Worm (Caenorhabditis elegans): ENCODE data around the gene nhr-50.
"Not testable (repeated sequence)": the region's sequence is repeated elsewhere in the genome, so short reads cannot be mapped to it uniquely, and the experiment has no call there.

nhr-50 gene

DNA sequence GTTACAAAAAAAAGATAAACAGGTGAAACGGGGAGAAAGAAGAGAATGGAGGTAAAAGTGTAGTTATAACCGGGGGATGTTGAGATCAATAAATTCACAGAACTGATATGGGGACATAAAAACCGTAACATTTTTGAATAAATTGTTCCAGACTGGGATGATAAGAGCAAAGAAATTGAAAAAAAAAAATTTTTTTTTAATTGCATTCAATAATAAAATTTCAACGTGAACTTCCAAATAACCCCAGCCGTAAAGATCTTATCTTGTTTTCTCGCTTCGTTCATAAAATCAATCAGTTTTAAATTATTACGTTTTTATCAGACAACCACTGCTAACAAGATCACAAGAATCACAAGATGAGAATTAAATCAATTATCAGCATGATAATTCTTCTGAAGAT, 8.6 kb downstream of the nhr-50 start, which contains the start of gene C06C6.7:
TSS of gene C06C6.7 (plus strand) at position 301 of the 400 bp plus-strand sequence.
- not testable (repeated sequence) for TF ChIP-seq tra-4 (tag; optimal IDR thresholded peaks at IDR 0.05); aly-1 (tag; optimal IDR thresholded peaks at IDR 0.05); flt-1 (GFP tag; IDR thresholded peaks at IDR 0.05)

DNA sequence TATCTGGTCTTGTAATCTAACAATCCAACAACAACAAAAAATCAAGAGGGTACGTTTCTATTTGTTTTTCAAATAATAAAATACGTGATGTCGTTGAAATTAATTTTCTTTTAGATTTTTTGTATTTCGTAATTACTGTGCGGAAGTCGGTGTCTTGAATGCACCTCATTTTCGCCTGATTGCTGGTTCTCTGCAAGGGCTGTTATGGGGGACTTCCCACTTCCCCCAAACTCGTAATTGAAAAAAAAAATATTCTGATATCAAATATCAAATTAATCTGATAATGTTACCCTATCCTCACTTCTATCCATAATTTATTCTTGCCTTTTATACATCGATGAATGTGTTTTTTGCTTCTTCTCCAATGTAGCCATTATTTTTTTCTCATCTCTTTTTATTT, 12.4 kb downstream of the nhr-50 start, which contains the start of gene F36G9.15:
TSS of gene F36G9.15 (minus strand) at position 101 of the 400 bp plus-strand sequence.
- TF ChIP-seq hmbx-1 (tag; optimal IDR thresholded peaks at IDR 0.05) (no peak), tra-4 (tag; optimal IDR thresholded peaks at IDR 0.05) (no peak), sea-1 (GFP tag; conservative IDR thresholded peaks at IDR 0.05) (no peak), hnd-1 (tag; optimal IDR thresholded peaks at IDR 0.05) (no peak), ceh-13 (GFP tag; optimal IDR thresholded peaks at IDR 0.05) (no peak), flt-1 (GFP tag; IDR thresholded peaks at IDR 0.05) (no peak), scrt-1 (GFP tag; IDR thresholded peaks at IDR 0.05) (no peak), B0310.2 (tag; optimal IDR thresholded peaks at IDR 0.05) (no peak), pes-1 (GFP tag; IDR thresholded peaks at IDR 0.05) (no peak), tbx-11 (GFP tag; IDR thresholded peaks at IDR 0.05) (no peak), aly-1 (tag; optimal IDR thresholded peaks at IDR 0.05) (no peak), hmg-4 (GFP tag; optimal IDR thresholded peaks at IDR 0.05) (no peak), tbx-37 (GFP tag; conservative IDR thresholded peaks at IDR 0.05) (no peak), ets-7 (tag; optimal IDR thresholded peaks at IDR 0.05) (no peak), ama-1 (optimal IDR thresholded peaks at IDR 0.05) (no peak), F13C5.2 (tag; optimal IDR thresholded peaks at IDR 0.05) (no peak), ceh-36 (tag; optimal IDR thresholded peaks at IDR 0.05) (no peak)

DNA sequence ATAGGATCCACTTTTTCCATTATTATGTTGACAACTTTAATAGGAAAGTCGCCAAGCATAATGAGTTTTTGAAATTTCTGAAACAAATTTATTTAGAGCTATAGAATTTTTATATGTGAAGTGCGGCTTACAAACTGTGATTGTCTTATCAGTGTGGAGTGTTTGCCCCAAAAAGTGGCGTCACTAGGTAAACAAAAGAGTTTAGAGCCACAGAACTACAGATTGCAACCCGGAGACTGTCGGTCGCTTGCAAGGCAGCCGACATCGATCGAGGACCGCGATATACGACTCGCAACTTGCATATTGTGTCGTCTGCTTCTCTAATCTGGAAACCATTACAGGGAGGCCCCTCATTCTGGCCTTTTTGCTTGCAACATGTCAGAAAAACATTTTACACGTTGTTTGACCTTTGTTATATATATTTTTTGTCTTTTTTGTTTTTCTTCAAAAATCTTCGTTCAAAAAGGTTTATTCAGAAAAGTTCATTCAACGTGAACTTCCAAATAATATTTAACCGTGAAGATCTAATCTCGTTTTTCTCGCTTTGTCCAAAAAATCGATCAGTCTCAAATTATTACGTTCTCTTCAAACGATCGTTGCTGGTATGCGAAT, 17.6 kb downstream of the nhr-50 start, which contains the start of the genes fbxa-99 and F36G9.13:
TSS of gene fbxa-99 (minus strand) at position 122 of the 612 bp plus-strand sequence.
TSS of gene F36G9.13 (plus strand) at position 562 of the 612 bp plus-strand sequence.
- TF ChIP-seq tbx-11 (GFP tag; IDR thresholded peaks at IDR 0.05) (no peak), F13C5.2 (tag; optimal IDR thresholded peaks at IDR 0.05) (no peak), ama-1 (optimal IDR thresholded peaks at IDR 0.05) (no peak), pes-1 (GFP tag; IDR thresholded peaks at IDR 0.05) (no peak), ceh-13 (GFP tag; optimal IDR thresholded peaks at IDR 0.05) (no peak), B0310.2 (tag; optimal IDR thresholded peaks at IDR 0.05) (no peak), sea-1 (GFP tag; conservative IDR thresholded peaks at IDR 0.05) (no peak), hnd-1 (tag; optimal IDR thresholded peaks at IDR 0.05) (no peak), ets-7 (tag; optimal IDR thresholded peaks at IDR 0.05) (no peak), hmbx-1 (tag; optimal IDR thresholded peaks at IDR 0.05) (no peak), tbx-37 (GFP tag; conservative IDR thresholded peaks at IDR 0.05) (no peak), flt-1 (GFP tag; IDR thresholded peaks at IDR 0.05) (no peak)

DNA sequence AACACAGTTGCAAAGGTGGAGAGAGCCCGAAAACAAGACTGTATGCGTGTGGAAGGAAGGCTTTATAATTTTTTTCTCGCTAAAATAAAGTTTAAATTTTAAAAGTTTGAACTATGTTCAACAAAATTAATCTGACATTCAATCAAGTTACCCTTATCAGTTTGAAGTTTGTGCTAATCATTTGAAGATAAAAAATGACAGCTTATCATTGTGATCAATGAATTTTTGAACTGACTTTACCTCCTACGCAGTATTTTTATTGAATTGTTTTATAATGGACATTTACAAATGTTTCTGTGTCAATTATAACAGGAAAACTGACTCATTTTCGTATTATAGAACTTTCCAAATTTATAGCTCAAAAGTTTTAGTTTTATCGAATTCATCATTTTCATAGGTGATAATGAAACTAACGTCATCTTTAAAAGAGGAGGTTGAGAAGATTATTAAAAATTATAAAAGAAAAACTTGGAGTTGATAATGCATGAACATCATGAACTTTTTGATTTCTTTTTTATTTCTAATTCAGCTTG, 22.1 kb downstream of the nhr-50 start, which contains the start of gene oac-20:
TSS of gene oac-20 (plus strand) at position 483 of the 533 bp plus-strand sequence.
- TF ChIP-seq hnd-1 (tag; optimal IDR thresholded peaks at IDR 0.05) (no peak), ama-1 (optimal IDR thresholded peaks at IDR 0.05) (no peak), B0310.2 (tag; optimal IDR thresholded peaks at IDR 0.05) (no peak), ets-7 (tag; optimal IDR thresholded peaks at IDR 0.05) (no peak), flt-1 (GFP tag; IDR thresholded peaks at IDR 0.05) (no peak), ceh-36 (tag; optimal IDR thresholded peaks at IDR 0.05) (no peak), hmbx-1 (tag; optimal IDR thresholded peaks at IDR 0.05) (no peak), scrt-1 (GFP tag; IDR thresholded peaks at IDR 0.05) (no peak), hmg-4 (GFP tag; optimal IDR thresholded peaks at IDR 0.05) (no peak), sea-1 (GFP tag; conservative IDR thresholded peaks at IDR 0.05) (no peak), tra-4 (tag; optimal IDR thresholded peaks at IDR 0.05) (no peak), pes-1 (GFP tag; IDR thresholded peaks at IDR 0.05) (no peak)

DNA sequence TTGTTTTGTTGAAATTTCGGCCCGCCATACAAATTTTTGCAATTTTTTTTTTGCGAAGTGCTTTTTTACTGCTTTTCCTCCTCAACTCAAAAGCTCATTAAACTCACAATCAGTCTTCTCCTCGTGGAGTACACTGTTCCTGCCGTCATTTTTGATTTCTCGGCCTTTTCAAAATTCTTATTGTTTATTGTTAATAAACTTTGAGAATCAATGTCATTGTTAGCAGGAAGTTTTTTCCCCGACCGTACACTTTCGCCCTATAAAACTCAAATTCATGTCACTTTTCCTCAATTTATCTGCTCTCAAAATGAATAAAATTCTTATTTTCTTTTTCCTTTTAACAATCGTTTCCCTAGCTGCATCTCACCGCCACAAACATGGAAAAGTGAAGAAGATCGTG, 24.6 kb downstream of the nhr-50 start, which contains the start of gene clec-232:
TSS of gene clec-232 (plus strand) at position 301 of the 400 bp plus-strand sequence.
- no peak for TF ChIP-seq ceh-36 (tag; optimal IDR thresholded peaks at IDR 0.05)
- TF ChIP-seq F13C5.2 (tag; optimal IDR thresholded peaks at IDR 0.05), result no peak
- no peak for TF ChIP-seq B0310.2 (tag; optimal IDR thresholded peaks at IDR 0.05)
- no peak for TF ChIP-seq tbx-37 (GFP tag; conservative IDR thresholded peaks at IDR 0.05)
- no peak for TF ChIP-seq aly-1 (tag; optimal IDR thresholded peaks at IDR 0.05)
- TF ChIP-seq hmg-4 (GFP tag; optimal IDR thresholded peaks at IDR 0.05), result no peak
- TF ChIP-seq ceh-13 (GFP tag; optimal IDR thresholded peaks at IDR 0.05), result no peak
- TF ChIP-seq tbx-11 (GFP tag; IDR thresholded peaks at IDR 0.05), result no peak
- no peak for TF ChIP-seq flt-1 (GFP tag; IDR thresholded peaks at IDR 0.05)
- no peak for TF ChIP-seq tra-4 (tag; optimal IDR thresholded peaks at IDR 0.05)
- no peak for TF ChIP-seq hnd-1 (tag; optimal IDR thresholded peaks at IDR 0.05)
- TF ChIP-seq ets-7 (tag; optimal IDR thresholded peaks at IDR 0.05), result no peak
- TF ChIP-seq ama-1 (optimal IDR thresholded peaks at IDR 0.05), result no peak
- TF ChIP-seq hmbx-1 (tag; optimal IDR thresholded peaks at IDR 0.05), result no peak
- no peak for TF ChIP-seq sea-1 (GFP tag; conservative IDR thresholded peaks at IDR 0.05)
- TF ChIP-seq pes-1 (GFP tag; IDR thresholded peaks at IDR 0.05), result no peak
- TF ChIP-seq scrt-1 (GFP tag; IDR thresholded peaks at IDR 0.05), result no peak

DNA sequence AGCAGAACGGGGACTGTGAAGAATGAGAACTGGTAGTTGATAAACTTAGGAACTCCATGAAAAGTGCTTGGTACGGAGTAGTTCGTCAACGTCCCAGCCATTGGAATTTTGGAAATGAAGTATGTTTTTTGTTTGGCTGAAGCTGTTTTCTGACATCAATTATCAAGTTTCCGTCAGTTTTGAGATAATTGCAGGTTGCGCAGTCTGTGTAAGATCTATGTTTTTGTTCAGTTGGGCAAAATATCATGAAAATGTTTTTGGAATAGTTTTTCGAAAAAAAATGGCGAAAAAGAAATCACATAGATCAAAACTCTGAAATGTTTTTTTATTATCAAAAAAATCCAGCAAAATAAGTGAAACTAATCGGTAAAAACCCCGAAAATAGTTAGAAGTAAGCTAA, 25.6 kb downstream of the nhr-50 start, which contains the start of gene sru-22:
TSS of gene sru-22 (minus strand) at position 101 of the 400 bp plus-strand sequence.
- TF ChIP-seq ceh-36 (tag; optimal IDR thresholded peaks at IDR 0.05), result no peak
- TF ChIP-seq tbx-37 (GFP tag; conservative IDR thresholded peaks at IDR 0.05), result no peak
- no peak for TF ChIP-seq ceh-13 (GFP tag; optimal IDR thresholded peaks at IDR 0.05)
- no peak for TF ChIP-seq F13C5.2 (tag; optimal IDR thresholded peaks at IDR 0.05)
- TF ChIP-seq tra-4 (tag; optimal IDR thresholded peaks at IDR 0.05), result no peak
- no peak for TF ChIP-seq ets-7 (tag; optimal IDR thresholded peaks at IDR 0.05)
- TF ChIP-seq pes-1 (GFP tag; IDR thresholded peaks at IDR 0.05), result no peak
- TF ChIP-seq tbx-11 (GFP tag; IDR thresholded peaks at IDR 0.05), result no peak
- no peak for TF ChIP-seq hmg-4 (GFP tag; optimal IDR thresholded peaks at IDR 0.05)
- no peak for TF ChIP-seq B0310.2 (tag; optimal IDR thresholded peaks at IDR 0.05)
- no peak for TF ChIP-seq hnd-1 (tag; optimal IDR thresholded peaks at IDR 0.05)

DNA sequence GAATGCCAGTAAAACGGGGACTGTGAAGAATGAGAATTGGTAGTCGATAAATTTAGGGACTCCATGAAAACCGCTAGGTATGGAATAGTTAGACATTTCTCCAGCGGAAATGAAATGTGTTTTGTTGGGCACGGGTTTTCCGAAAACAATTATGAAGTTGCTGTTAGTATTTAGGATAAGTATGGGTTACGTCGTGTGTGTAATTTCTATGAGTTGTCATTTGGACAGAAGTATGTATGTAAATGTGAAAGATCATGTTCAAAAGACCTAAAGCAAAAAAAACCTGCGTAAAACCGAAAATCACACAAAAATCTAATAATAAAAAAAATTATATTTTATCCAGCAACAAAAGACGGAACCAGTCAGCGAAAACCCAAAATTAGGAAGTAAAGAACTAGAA, 27.9 kb downstream of the nhr-50 start, which contains the start of gene sru-23:
TSS of gene sru-23 (minus strand) at position 101 of the 400 bp plus-strand sequence.
- TF ChIP-seq tra-4 (tag; optimal IDR thresholded peaks at IDR 0.05), result no peak
- TF ChIP-seq hmg-4 (GFP tag; optimal IDR thresholded peaks at IDR 0.05), result no peak
- no peak for TF ChIP-seq hmbx-1 (tag; optimal IDR thresholded peaks at IDR 0.05)
- no peak for TF ChIP-seq hnd-1 (tag; optimal IDR thresholded peaks at IDR 0.05)
- no peak for TF ChIP-seq tbx-37 (GFP tag; conservative IDR thresholded peaks at IDR 0.05)

Measured in whole organism, early embryonic.